Fruit fly (Drosophila melanogaster): ENCODE measurements around the gene Ant2.
A peak's percentile ranks its signal among the peaks of the same experiment; 100 is the strongest.

- TF ChIP-seq fkh (GFP tag; optimal IDR thresholded peaks at IDR 0.05) (peak; percentile 57), CG31627 (GFP tag; optimal IDR thresholded peaks at IDR 0.05) (no peak), CG10669 (GFP tag; optimal IDR thresholded peaks at IDR 0.05) (peak; percentile 39), spab (GFP tag; optimal IDR thresholded peaks at IDR 0.05) (peak; percentile 2)
These were observed 13.1 kb downstream of the Ant2 start for dm6 chrX:10773562-10773961.

Data from whole organism, prepupa.